Worm (Caenorhabditis elegans): ENCODE measurements around the gene F59B10.3.

F59B10.3 gene

DNA sequence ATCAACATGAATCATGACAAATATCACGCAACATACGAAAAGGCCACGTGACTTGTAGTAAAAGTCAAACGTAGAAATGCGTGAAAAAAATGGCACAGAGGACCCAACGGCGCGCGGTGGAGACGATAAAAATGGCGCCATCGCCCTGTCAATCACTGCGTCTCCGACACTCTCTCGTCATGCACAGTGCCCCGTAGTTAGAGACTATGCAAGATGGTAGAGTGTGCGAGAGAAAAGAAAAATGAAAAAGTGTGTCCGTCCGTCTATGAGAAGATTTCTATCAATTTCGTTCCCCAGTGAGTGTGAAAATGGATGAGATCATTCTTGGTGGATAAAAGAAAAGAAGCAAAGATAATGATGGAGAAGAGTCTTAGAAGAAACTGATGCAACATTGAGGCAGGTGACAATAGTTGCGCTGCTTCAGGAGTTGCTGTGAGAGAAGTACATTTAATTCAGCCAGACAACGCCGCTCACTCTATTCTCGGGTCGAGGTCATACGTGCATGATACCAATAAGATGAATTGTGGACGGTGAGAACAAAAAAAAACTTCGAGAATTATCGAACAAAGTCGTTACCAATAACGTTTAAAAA, 45.2 kb downstream of the F59B10.3 start (continued):
- TF ChIP-seq fkh-10 (GFP tag; optimal IDR thresholded peaks at IDR 0.05), result no peak
- TF ChIP-seq lin-39 (tag; optimal IDR thresholded peaks at IDR 0.05), result peak; percentile 22
- TF ChIP-seq nhr-20 (tag; optimal IDR thresholded peaks at IDR 0.05), result peak; percentile 80
- TF ChIP-seq isw-1 (GFP tag; IDR thresholded peaks at IDR 0.05), result no peak
- TF ChIP-seq xbp-1 (tag; optimal IDR thresholded peaks at IDR 0.05), result peak; percentile 55
- no peak for TF ChIP-seq zip-4 (GFP tag; optimal IDR thresholded peaks at IDR 0.05)
- no peak for TF ChIP-seq C34B4.2 (tag; optimal IDR thresholded peaks at IDR 0.05)
- no peak for TF ChIP-seq pqm-1 (tag; optimal IDR thresholded peaks at IDR 0.05)
- TF ChIP-seq efl-3 (GFP tag; optimal IDR thresholded peaks at IDR 0.05), result no peak
- TF ChIP-seq egl-27 (tag; optimal IDR thresholded peaks at IDR 0.05), result peak in 1 of 2 experiments; percentile 60
- no peak for TF ChIP-seq nhr-28 (tag; optimal IDR thresholded peaks at IDR 0.05)
- no peak for TF ChIP-seq pag-3 (tag; optimal IDR thresholded peaks at IDR 0.05; ENCODE audit: borderline replicate concordance, insufficient read depth)
- TF ChIP-seq ztf-4 (tag; optimal IDR thresholded peaks at IDR 0.05), result peak; percentile 73
- TF ChIP-seq lir-3 (tag; optimal IDR thresholded peaks at IDR 0.05; ENCODE audit: poor library complexity), result peak; percentile 46
- TF ChIP-seq lsy-2 (tag; optimal IDR thresholded peaks at IDR 0.05), result peak; percentile 44 to 68
- no peak for TF ChIP-seq aly-2 (tag; optimal IDR thresholded peaks at IDR 0.05)
- TF ChIP-seq lin-35 (GFP tag; optimal IDR thresholded peaks at IDR 0.05), result peak; percentile 25 to 73
- peak; percentile 40 to 56 for TF ChIP-seq efl-1 (optimal IDR thresholded peaks at IDR 0.05)
- peak in 1 of 2 experiments; percentile 93 for TF ChIP-seq efl-1 (GFP tag; optimal IDR thresholded peaks at IDR 0.05 in 1 of 2)
- TF ChIP-seq blmp-1 (tag; optimal IDR thresholded peaks at IDR 0.05), result peak; percentile 85
- peak in 1 of 3 experiments; percentile 17 for TF ChIP-seq ceh-82 (tag; optimal IDR thresholded peaks at IDR 0.05)
- no peak for TF ChIP-seq ces-1 (GFP tag; optimal IDR thresholded peaks at IDR 0.05)
- TF ChIP-seq elt-3 (tag; optimal IDR thresholded peaks at IDR 0.05), result peak in 2 of 6 experiments; percentile 37 to 61
- TF ChIP-seq nhr-47 (tag; optimal IDR thresholded peaks at IDR 0.05), result peak; percentile 64
- TF ChIP-seq hlh-17 (GFP tag; optimal IDR thresholded peaks at IDR 0.05; ENCODE audit: borderline replicate concordance), result no peak
- peak; percentile 57 for TF ChIP-seq skn-1 (tag; optimal IDR thresholded peaks at IDR 0.05)
- TF ChIP-seq lin-13 (GFP tag; optimal IDR thresholded peaks at IDR 0.05), result peak; percentile 45
- TF ChIP-seq jun-1 (tag; optimal IDR thresholded peaks at IDR 0.05), result peak; percentile 0
- no peak for TF ChIP-seq fkh-8 (tag; optimal IDR thresholded peaks at IDR 0.05)
- TF ChIP-seq unc-62 (GFP tag; optimal IDR thresholded peaks at IDR 0.05), result no peak
- TF ChIP-seq alr-1 (tag; optimal IDR thresholded peaks at IDR 0.05; ENCODE audit: borderline replicate concordance), result no peak
- no peak for TF ChIP-seq nhr-84 (tag; optimal IDR thresholded peaks at IDR 0.05)
- TF ChIP-seq snpc-4 (tag; optimal IDR thresholded peaks at IDR 0.05), result peak; percentile 25
- TF ChIP-seq ama-1 (optimal IDR thresholded peaks at IDR 0.05), result peak; percentile 64
- no peak for TF ChIP-seq C04F5.9 (tag; optimal IDR thresholded peaks at IDR 0.05)
- TF ChIP-seq nhr-90 (tag; optimal IDR thresholded peaks at IDR 0.05; ENCODE audit: poor library complexity), result peak; percentile 84
- peak; percentile 18 for TF ChIP-seq irx-1 (tag; optimal IDR thresholded peaks at IDR 0.05)
- TF ChIP-seq lin-15B (tag; optimal IDR thresholded peaks at IDR 0.05), result no peak
- TF ChIP-seq unc-98 (GFP tag; IDR thresholded peaks at IDR 0.05), result no peak
- TF ChIP-seq tlp-1 (tag; optimal IDR thresholded peaks at IDR 0.05), result no peak
- TF ChIP-seq swsn-7 (tag; optimal IDR thresholded peaks at IDR 0.05), result peak; percentile 62
- TF ChIP-seq nhr-71 (tag; optimal IDR thresholded peaks at IDR 0.05), result peak; percentile 92
- no peak for TF ChIP-seq sptf-1 (tag; optimal IDR thresholded peaks at IDR 0.05)
- peak; percentile 67 for TF ChIP-seq nhr-19 (GFP tag; conservative IDR thresholded peaks at IDR 0.05)
- peak; percentile 47 for TF ChIP-seq fkh-4 (tag; optimal IDR thresholded peaks at IDR 0.05; ENCODE audit: borderline replicate concordance)
- TF ChIP-seq mep-1 (tag; optimal IDR thresholded peaks at IDR 0.05), result peak; percentile 81
- no peak for TF ChIP-seq hlh-4 (tag; optimal IDR thresholded peaks at IDR 0.05)
- no peak for TF ChIP-seq fos-1 (tag; optimal IDR thresholded peaks at IDR 0.05)
- TF ChIP-seq rnt-1 (tag; optimal IDR thresholded peaks at IDR 0.05), result peak; percentile 69
- no peak for TF ChIP-seq nhr-12 (tag; optimal IDR thresholded peaks at IDR 0.05)
- TF ChIP-seq nhr-237 (tag; optimal IDR thresholded peaks at IDR 0.05), result no peak
- TF ChIP-seq nhr-76 (tag; optimal IDR thresholded peaks at IDR 0.05), result no peak
- peak; percentile 59 for TF ChIP-seq tbx-2 (tag; optimal IDR thresholded peaks at IDR 0.05)
